Worm (Caenorhabditis elegans): ENCODE measurements around the gene K10C2.8.
A peak's percentile ranks its signal among the peaks of the same experiment; 100 is the strongest.

K10C2.8 gene

DNA sequence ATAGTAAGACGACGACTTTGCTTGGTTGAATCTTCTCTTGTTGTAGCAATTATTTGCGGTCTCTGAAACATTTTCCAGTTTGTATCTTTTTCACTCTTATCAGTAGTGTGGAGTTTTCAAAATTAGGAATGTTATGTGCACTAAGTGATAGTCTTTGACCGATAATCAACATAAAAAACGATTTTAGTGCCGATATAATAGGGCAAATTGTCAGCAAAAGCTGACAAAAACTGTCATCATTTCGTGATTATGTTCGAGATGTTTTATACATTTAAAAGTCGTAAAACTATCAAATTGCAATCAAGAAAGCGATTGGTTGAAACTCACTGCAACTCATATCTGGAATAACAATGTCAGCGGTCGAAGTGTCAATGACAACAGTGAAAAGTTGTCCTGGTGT, 7.8 kb upstream of the K10C2.8 start (continued):
- no peak for TF ChIP-seq rbr-2 (tag; optimal IDR thresholded peaks at IDR 0.05)
- no peak for TF ChIP-seq mxl-2 (GFP tag; conservative IDR thresholded peaks at IDR 0.05)
- TF ChIP-seq F37D6.2 (tag; optimal IDR thresholded peaks at IDR 0.05) = no peak
- peak; percentile 28 for TF ChIP-seq pqm-1 (tag; optimal IDR thresholded peaks at IDR 0.05)
- TF ChIP-seq dmd-6 (GFP tag; IDR thresholded peaks at IDR 0.05) = peak; percentile 51
- no peak for TF ChIP-seq tag-97 (GFP tag; IDR thresholded peaks at IDR 0.05)
- TF ChIP-seq aly-2 (tag; optimal IDR thresholded peaks at IDR 0.05) = no peak
- TF ChIP-seq egl-43 (GFP tag; IDR thresholded peaks at IDR 0.05) = no peak
- TF ChIP-seq arid-1 (GFP tag; conservative IDR thresholded peaks at IDR 0.05) = no peak
- no peak for TF ChIP-seq set-16 (GFP tag; IDR thresholded peaks at IDR 0.05)
- TF ChIP-seq dpl-1 (GFP tag; optimal IDR thresholded peaks at IDR 0.05) = no peak
- TF ChIP-seq madf-9 (GFP tag; conservative IDR thresholded peaks at IDR 0.05) = no peak
- no peak for TF ChIP-seq R02D3.7 (tag; optimal IDR thresholded peaks at IDR 0.05)
- no peak for TF ChIP-seq nhr-48 (tag; optimal IDR thresholded peaks at IDR 0.05)
- no peak for TF ChIP-seq fkh-10 (GFP tag; optimal IDR thresholded peaks at IDR 0.05)
- no peak for TF ChIP-seq Y5F2A.4 (GFP tag; optimal IDR thresholded peaks at IDR 0.05)
- no peak for TF ChIP-seq nhr-77 (tag; optimal IDR thresholded peaks at IDR 0.05)
- TF ChIP-seq sdz-12 (GFP tag; optimal IDR thresholded peaks at IDR 0.05) = no peak
- TF ChIP-seq mxl-3 (GFP tag; optimal IDR thresholded peaks at IDR 0.05) = no peak
- no peak for TF ChIP-seq ztf-7 (tag; optimal IDR thresholded peaks at IDR 0.05)
- TF ChIP-seq php-3 (GFP tag; IDR thresholded peaks at IDR 0.05) = peak; percentile 99
- TF ChIP-seq Y48G9A.11 (GFP tag; IDR thresholded peaks at IDR 0.05) = no peak
- no peak for TF ChIP-seq saeg-2 (GFP tag; IDR thresholded peaks at IDR 0.05)
- TF ChIP-seq hif-1 (tag; optimal IDR thresholded peaks at IDR 0.05) = no peak
- TF ChIP-seq lin-1 (GFP tag; IDR thresholded peaks at IDR 0.05) = no peak
- no peak for TF ChIP-seq gei-8 (GFP tag; optimal IDR thresholded peaks at IDR 0.05)
- TF ChIP-seq nhr-42 (GFP tag; IDR thresholded peaks at IDR 0.05) = no peak
- TF ChIP-seq madf-5 (GFP tag; IDR thresholded peaks at IDR 0.05) = no peak
- TF ChIP-seq zip-11 (GFP tag; IDR thresholded peaks at IDR 0.05) = no peak
- TF ChIP-seq nhr-6 (tag; optimal IDR thresholded peaks at IDR 0.05) = no peak
- TF ChIP-seq F44E2.7 (GFP tag; IDR thresholded peaks at IDR 0.05) = no peak
- no peak for TF ChIP-seq zfp-3 (GFP tag; conservative IDR thresholded peaks at IDR 0.05)
- no peak for TF ChIP-seq ceh-62 (tag; optimal IDR thresholded peaks at IDR 0.05)
- no peak for TF ChIP-seq nhr-76 (tag; optimal IDR thresholded peaks at IDR 0.05)
- peak; percentile 5 for TF ChIP-seq T20F7.1 (GFP tag; optimal IDR thresholded peaks at IDR 0.05)
- peak; percentile 22 for TF ChIP-seq nhr-28 (tag; optimal IDR thresholded peaks at IDR 0.05)
- TF ChIP-seq cey-2 (tag; optimal IDR thresholded peaks at IDR 0.05; ENCODE audit: borderline replicate concordance, insufficient read depth) = no peak
- no peak for TF ChIP-seq fos-1 (tag; optimal IDR thresholded peaks at IDR 0.05)
- TF ChIP-seq ceh-28 (tag; optimal IDR thresholded peaks at IDR 0.05) = no peak
- TF ChIP-seq ZK337.2 (GFP tag; IDR thresholded peaks at IDR 0.05) = no peak
- TF ChIP-seq ceh-32 (tag; optimal IDR thresholded peaks at IDR 0.05; ENCODE audit: poor library complexity) = no peak
- TF ChIP-seq lim-7 (GFP tag; IDR thresholded peaks at IDR 0.05) = no peak
- no peak for TF ChIP-seq ctbp-1 (GFP tag; IDR thresholded peaks at IDR 0.05)
- no peak for TF ChIP-seq unc-39 (tag; optimal IDR thresholded peaks at IDR 0.05)
- TF ChIP-seq mep-1 (tag; optimal IDR thresholded peaks at IDR 0.05) = no peak
